Fruit fly (Drosophila melanogaster): ENCODE measurements around the gene Atg14.

Atg14 gene

dm6 chr3R:29072834-29073233 is 43.4 kb upstream of the Atg14 start:
- TF ChIP-seq CG14711 (tag; optimal IDR thresholded peaks at IDR 0.05) (no peak), pad (GFP tag; optimal IDR thresholded peaks at IDR 0.05) (no peak), cnc (optimal IDR thresholded peaks at IDR 0.05) (no peak), CG12768 (GFP tag; optimal IDR thresholded peaks at IDR 0.05) (no peak), CG11617 (GFP tag; optimal IDR thresholded peaks at IDR 0.05) (no peak), toe (GFP tag; optimal IDR thresholded peaks at IDR 0.05) (no peak), CG5204 (GFP tag; optimal IDR thresholded peaks at IDR 0.05) (no peak), Hr96 (GFP tag; optimal IDR thresholded peaks at IDR 0.05) (no peak), bab1 (GFP tag; optimal IDR thresholded peaks at IDR 0.05) (no peak), cic (GFP tag; optimal IDR thresholded peaks at IDR 0.05) (no peak), ovo (GFP tag; optimal IDR thresholded peaks at IDR 0.05) (no peak), CG7045 (GFP tag; optimal IDR thresholded peaks at IDR 0.05) (no peak), CG33017 (tag; optimal IDR thresholded peaks at IDR 0.05) (no peak)

DNA sequence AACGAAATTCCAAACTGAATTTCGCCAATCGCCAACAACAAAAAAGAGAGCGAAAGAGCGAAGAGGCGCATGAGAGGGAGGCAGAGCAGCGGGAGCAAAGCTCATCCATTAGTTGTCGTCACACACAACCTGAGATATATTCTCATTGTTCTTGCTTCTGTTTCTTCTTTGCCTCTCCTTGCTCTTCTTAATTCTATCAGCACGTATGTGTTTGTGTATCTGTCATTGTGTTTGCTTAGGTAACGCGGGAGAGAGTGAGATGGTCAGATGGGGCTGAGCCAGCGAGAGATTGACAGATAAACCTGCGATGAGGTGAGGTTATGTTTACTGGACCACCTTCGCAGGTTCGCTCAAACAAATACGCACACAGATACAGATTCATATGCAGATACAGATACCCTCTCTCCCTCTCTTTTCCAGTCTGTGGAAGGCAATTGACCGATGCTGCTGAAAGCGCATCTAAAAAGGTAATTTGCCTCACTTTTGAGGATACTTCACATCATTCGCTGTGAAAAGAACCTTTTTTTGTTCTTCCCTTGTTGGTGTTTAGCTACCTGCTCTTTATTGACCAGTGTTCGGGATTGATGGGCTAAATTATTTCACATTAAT is 42.1 kb upstream of the Atg14 start:
- TF ChIP-seq Hr96 (GFP tag; optimal IDR thresholded peaks at IDR 0.05) (no peak), cnc (optimal IDR thresholded peaks at IDR 0.05) (no peak), CG33017 (tag; optimal IDR thresholded peaks at IDR 0.05) (peak; percentile 33), pad (GFP tag; optimal IDR thresholded peaks at IDR 0.05) (peak; percentile 8), CG7101 (tag; optimal IDR thresholded peaks at IDR 0.05) (peak; percentile 27), CG1620 (GFP tag; optimal IDR thresholded peaks at IDR 0.05) (no peak), Mnt (GFP tag; optimal IDR thresholded peaks at IDR 0.05) (peak; percentile 12), toe (GFP tag; optimal IDR thresholded peaks at IDR 0.05) (peak; percentile 53), CG7045 (GFP tag; optimal IDR thresholded peaks at IDR 0.05) (peak; percentile 36), CG5204 (GFP tag; optimal IDR thresholded peaks at IDR 0.05) (no peak), Clk (GFP tag; optimal IDR thresholded peaks at IDR 0.05) (no peak), bab1 (GFP tag; optimal IDR thresholded peaks at IDR 0.05) (no peak), CG14711 (tag; optimal IDR thresholded peaks at IDR 0.05) (no peak), Crg-1 (GFP tag; optimal IDR thresholded peaks at IDR 0.05) (peak; percentile 37), CG12768 (GFP tag; optimal IDR thresholded peaks at IDR 0.05) (peak; percentile 67), kay (GFP tag; ENCODE audit: borderline replicate concordance) (peak; percentile 22), CG11617 (GFP tag; optimal IDR thresholded peaks at IDR 0.05) (peak; percentile 2), tj (GFP tag; optimal IDR thresholded peaks at IDR 0.05) (peak; percentile 45), cic (GFP tag; optimal IDR thresholded peaks at IDR 0.05) (no peak), ovo (GFP tag; optimal IDR thresholded peaks at IDR 0.05) (no peak)

DNA sequence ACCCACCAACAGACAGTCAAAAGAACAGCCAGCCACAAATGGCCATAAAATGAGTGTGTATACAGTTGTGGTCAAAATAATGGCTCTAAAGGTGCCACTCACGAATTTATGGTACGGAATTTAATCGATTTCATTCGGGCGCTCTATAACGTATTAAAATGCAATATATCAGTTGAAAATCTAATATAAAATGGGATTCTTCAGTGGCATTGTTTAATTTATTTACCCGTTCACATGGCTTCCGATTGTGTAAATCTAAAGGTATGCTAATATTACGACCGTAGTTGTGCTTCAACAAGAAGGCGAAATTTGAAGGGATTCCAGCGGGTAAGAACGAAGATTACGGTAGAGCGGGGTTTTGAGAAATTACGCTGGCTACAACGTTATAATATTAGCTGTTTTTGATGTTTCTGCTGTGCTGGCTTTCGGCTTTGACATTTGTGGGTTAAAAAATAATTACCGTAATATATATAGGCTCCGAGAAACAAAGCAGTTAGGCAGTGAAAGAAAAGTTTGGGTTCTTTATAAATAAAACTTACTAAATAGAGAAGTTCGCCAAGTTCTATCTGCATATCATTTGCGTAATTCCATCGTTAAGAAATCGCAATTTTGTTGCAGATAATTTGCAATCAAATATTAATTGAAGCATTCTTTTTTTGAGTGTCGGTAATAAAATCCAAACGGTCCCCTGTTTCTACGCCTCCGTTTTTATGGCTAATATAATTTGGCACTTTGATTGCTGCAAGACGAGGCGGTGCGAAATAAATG is 40.4 kb upstream of the Atg14 start:
- TF ChIP-seq CG12768 (GFP tag; optimal IDR thresholded peaks at IDR 0.05) (no peak), CG14711 (tag; optimal IDR thresholded peaks at IDR 0.05) (no peak), Hr96 (GFP tag; optimal IDR thresholded peaks at IDR 0.05) (no peak), CG1620 (GFP tag; optimal IDR thresholded peaks at IDR 0.05) (no peak), pad (GFP tag; optimal IDR thresholded peaks at IDR 0.05) (no peak)

dm6 chr3R:29076609-29077008 is 39.6 kb upstream of the Atg14 start:
- no peak for TF ChIP-seq CG5204 (GFP tag; optimal IDR thresholded peaks at IDR 0.05)
- no peak for TF ChIP-seq Clk (GFP tag; optimal IDR thresholded peaks at IDR 0.05)
- no peak for TF ChIP-seq CG33017 (tag; optimal IDR thresholded peaks at IDR 0.05)
- peak; percentile 92 for TF ChIP-seq tj (GFP tag; optimal IDR thresholded peaks at IDR 0.05)

- TF ChIP-seq CG7045 (GFP tag; optimal IDR thresholded peaks at IDR 0.05), result no peak
- TF ChIP-seq cic (GFP tag; optimal IDR thresholded peaks at IDR 0.05), result no peak
- peak; percentile 70 for TF ChIP-seq tj (GFP tag; optimal IDR thresholded peaks at IDR 0.05)
- peak; percentile 41 for TF ChIP-seq kay (GFP tag; ENCODE audit: borderline replicate concordance)
- no peak for TF ChIP-seq ovo (GFP tag; optimal IDR thresholded peaks at IDR 0.05)
These were observed 38.6 kb upstream of the Atg14 start for dm6 chr3R:29077572-29077971.

dm6 chr3R:29082034-29082433 is 34.2 kb upstream of the Atg14 start:
- no peak for TF ChIP-seq CG5204 (GFP tag; optimal IDR thresholded peaks at IDR 0.05)
- TF ChIP-seq CG11617 (GFP tag; optimal IDR thresholded peaks at IDR 0.05), result no peak
- TF ChIP-seq ovo (GFP tag; optimal IDR thresholded peaks at IDR 0.05), result no peak
- no peak for TF ChIP-seq cnc (optimal IDR thresholded peaks at IDR 0.05)
- no peak for TF ChIP-seq Clk (GFP tag; optimal IDR thresholded peaks at IDR 0.05)
- TF ChIP-seq cic (GFP tag; optimal IDR thresholded peaks at IDR 0.05), result no peak
- TF ChIP-seq kay (GFP tag; ENCODE audit: borderline replicate concordance), result no peak
- TF ChIP-seq tj (GFP tag; optimal IDR thresholded peaks at IDR 0.05), result no peak
- TF ChIP-seq Mnt (GFP tag; optimal IDR thresholded peaks at IDR 0.05), result no peak
- TF ChIP-seq CG7101 (tag; optimal IDR thresholded peaks at IDR 0.05), result no peak
- no peak for TF ChIP-seq toe (GFP tag; optimal IDR thresholded peaks at IDR 0.05)
- no peak for TF ChIP-seq Hr96 (GFP tag; optimal IDR thresholded peaks at IDR 0.05)

Data from whole organism, adult.